Fruit fly (Drosophila melanogaster) whole organism, prepupa: ENCODE results near the gene mRpS18C.

Experiments used
- CG10669 ChIP-seq: fragments of 200-800 bp; sonication (Bioruptor generic); optimal IDR thresholded peaks from 3 replicates; lab custom pipeline; 2018; ENCODE audit warnings: missing biosample characterization, mild to moderate bottlenecking, missing genetic modification characterization, moderate library complexity
- CG11762 ChIP-seq: fragments of 200-800 bp; sonication (Bioruptor generic); optimal IDR thresholded peaks from 3 replicates; lab custom pipeline; 2016; ENCODE audit warnings: missing biosample characterization, missing genetic modification characterization; ENCODE audit not compliant: insufficient read depth
- CG11902 ChIP-seq: fragments of 200-800 bp; sonication (Bioruptor generic); optimal IDR thresholded peaks from 3 replicates; lab custom pipeline; 2016; ENCODE audit warnings: missing biosample characterization, missing genetic modification characterization
- CG16779 ChIP-seq: fragments of 200-800 bp; sonication (Bioruptor generic); optimal IDR thresholded peaks from 3 replicates; lab custom pipeline; 2017; ENCODE audit warnings: missing biosample characterization, mild to moderate bottlenecking, missing genetic modification characterization
- CG3032 ChIP-seq: fragments of 200-800 bp; optimal IDR thresholded peaks from 2 replicates; lab custom pipeline; 2019; ENCODE audit warnings: missing biosample characterization, mild to moderate bottlenecking, missing genetic modification characterization, moderate library complexity
- CG31627 ChIP-seq: fragments of 200-800 bp; sonication (Bioruptor generic); optimal IDR thresholded peaks from 3 replicates; lab custom pipeline; 2016; ENCODE audit warnings: missing biosample characterization, missing genetic modification characterization
- CG3919 ChIP-seq: fragments of 200-800 bp; sonication (Bioruptor generic); optimal IDR thresholded peaks from 3 replicates; lab custom pipeline; 2016; ENCODE audit warnings: missing biosample characterization, missing genetic modification characterization
- CG6163 ChIP-seq: fragments of 200-800 bp; sonication (Bioruptor generic); IDR thresholded peaks from 3 replicates; pipeline ENCODE4 v1.3.6; 2022; ENCODE audit warnings: missing biosample characterization, missing genetic modification characterization
- CG6276 ChIP-seq: fragments of 200-800 bp; sonication (Bioruptor generic); optimal IDR thresholded peaks from 2 replicates; lab custom pipeline; 2017; ENCODE audit warnings: missing biosample characterization, mild to moderate bottlenecking, missing genetic modification characterization
- CG6792 ChIP-seq: fragments of 200-800 bp; sonication (Bioruptor generic); optimal IDR thresholded peaks from 3 replicates; lab custom pipeline; 2016; ENCODE audit warnings: missing biosample characterization, missing genetic modification characterization
- CG6808 ChIP-seq: fragments of 200-800 bp; sonication (Bioruptor generic); optimal IDR thresholded peaks from 3 replicates; lab custom pipeline; 2017; ENCODE audit warnings: missing biosample characterization, missing genetic modification characterization, mild to moderate bottlenecking, moderate library complexity, missing genetic modification reagents
- CG7368 ChIP-seq: fragments of 200-800 bp; sonication (Bioruptor generic); optimal IDR thresholded peaks from 3 replicates; lab custom pipeline; 2016; ENCODE audit warnings: missing biosample characterization, missing genetic modification characterization
- Eip75B ChIP-seq: fragments of 200-800 bp; sonication (Bioruptor generic); optimal IDR thresholded peaks from 3 replicates; lab custom pipeline; 2016; ENCODE audit warnings: missing biosample characterization, missing genetic modification characterization
- Eip78C ChIP-seq: fragments of 200-800 bp; sonication (Bioruptor generic); peaks from one replicate; lab custom pipeline; 2016; ENCODE audit warnings: missing biosample characterization, missing genetic modification characterization
- Ets21C ChIP-seq: fragments of 200-800 bp; sonication (Bioruptor generic); optimal IDR thresholded peaks from 3 replicates; lab custom pipeline; 2016; ENCODE audit warnings: missing biosample characterization, missing genetic modification characterization
- Ets96B ChIP-seq: fragments of 200-800 bp; optimal IDR thresholded peaks from 2 replicates; lab custom pipeline; 2019; ENCODE audit warnings: missing biosample characterization, mild to moderate bottlenecking, missing genetic modification characterization, moderate library complexity
- Hr38 ChIP-seq: sonication (Bioruptor generic); optimal IDR thresholded peaks from 2 replicates; lab custom pipeline; 2016; ENCODE audit warnings: missing biosample characterization, missing genetic modification characterization
- Hr4 ChIP-seq: fragments of 200-800 bp; sonication (Bioruptor generic); optimal IDR thresholded peaks from 3 replicates; lab custom pipeline; 2016; ENCODE audit warnings: missing biosample characterization, missing genetic modification characterization
- Lpt ChIP-seq: fragments of 200-800 bp; sonication (Bioruptor generic); optimal IDR thresholded peaks from 3 replicates; lab custom pipeline; 2016; ENCODE audit warnings: missing biosample characterization, missing genetic modification characterization
- Smox ChIP-seq: fragments of 200-800 bp; sonication (Bioruptor generic); optimal IDR thresholded peaks from 3 replicates; lab custom pipeline; 2016; ENCODE audit warnings: missing biosample characterization, missing genetic modification characterization
- Sox102F ChIP-seq: fragments of 200-800 bp; sonication (Bioruptor generic); optimal IDR thresholded peaks from 2 replicates; lab custom pipeline; 2016; ENCODE audit warnings: missing biosample characterization, mild to moderate bottlenecking, missing genetic modification characterization
- Sox15 ChIP-seq: fragments of 200-800 bp; sonication (Bioruptor generic); optimal IDR thresholded peaks from 3 replicates; lab custom pipeline; 2016; ENCODE audit warnings: missing biosample characterization, missing genetic modification characterization
- esn ChIP-seq: fragments of 200-800 bp; sonication (Bioruptor generic); optimal IDR thresholded peaks from 2 replicates; lab custom pipeline; 2016; ENCODE audit warnings: missing biosample characterization, mild to moderate bottlenecking, missing genetic modification characterization, moderate library complexity
- fd59A ChIP-seq: fragments of 200-800 bp; sonication (Bioruptor generic); optimal IDR thresholded peaks from 2 replicates; lab custom pipeline; 2017; ENCODE audit warnings: missing biosample characterization, mild to moderate bottlenecking, missing genetic modification characterization, missing genetic modification reagents
- fd85E ChIP-seq: fragments of 200-800 bp; sonication (Bioruptor generic); optimal IDR thresholded peaks from 3 replicates; lab custom pipeline; 2016; ENCODE audit warnings: missing biosample characterization, missing genetic modification characterization
- fkh ChIP-seq: fragments of 200-800 bp; sonication (Bioruptor generic); optimal IDR thresholded peaks from 3 replicates; lab custom pipeline; 2017; ENCODE audit warnings: missing biosample characterization, mild to moderate bottlenecking, missing genetic modification characterization, moderate library complexity
- lz ChIP-seq: fragments of 200-800 bp; sonication (Bioruptor generic); optimal IDR thresholded peaks from 3 replicates; lab custom pipeline; 2016; ENCODE audit warnings: missing biosample characterization, missing genetic modification characterization
- net ChIP-seq: fragments of 200-800 bp; sonication (Bioruptor generic); optimal IDR thresholded peaks from 3 replicates; lab custom pipeline; 2016; ENCODE audit warnings: missing biosample characterization, missing genetic modification characterization
- spab ChIP-seq: fragments of 200-800 bp; sonication (Bioruptor generic); optimal IDR thresholded peaks from 2 replicates; lab custom pipeline; 2017; ENCODE audit warnings: missing biosample characterization, mild to moderate bottlenecking, missing genetic modification characterization, missing genetic modification reagents
- ss ChIP-seq, 2 experiments: fragments of 200-800 bp; sonication (Bioruptor generic); optimal IDR thresholded peaks; 2 replicates in 1 of 2; 3 replicates in 1 of 2; lab custom pipeline; 2017 to 2018; ENCODE audit warnings: mild to moderate bottlenecking in 2 of 2, missing biosample characterization in 2 of 2, missing genetic modification characterization in 2 of 2, moderate library complexity in 1 of 2
- svp ChIP-seq: fragments of 200-800 bp; sonication (Bioruptor generic); peaks from one replicate; lab custom pipeline; 2016; ENCODE audit warnings: missing biosample characterization, missing genetic modification characterization

The mRpS18C gene

DNA sequence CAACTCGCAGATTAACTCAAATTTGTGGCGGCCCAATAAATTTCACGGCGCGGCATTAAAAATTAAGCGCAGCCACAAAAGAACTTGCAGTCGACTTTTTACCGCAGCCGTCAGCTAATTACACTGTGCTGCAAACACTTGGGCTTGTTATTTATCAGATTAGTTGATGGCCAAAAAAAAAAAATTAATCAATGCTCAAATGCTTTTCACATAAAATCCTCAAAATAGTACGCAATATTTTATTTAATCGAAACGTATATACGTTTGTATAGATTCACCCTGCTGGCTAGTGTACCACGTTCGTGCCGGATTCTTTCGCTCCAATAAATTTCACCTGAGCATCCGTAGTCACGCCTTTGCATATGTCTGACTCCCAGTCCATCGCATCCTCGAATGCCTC is 10.0 kb upstream of the mRpS18C start (continued):
- TF ChIP-seq Smox (peak; percentile 49), CG11902 (GFP tag; lab: Kevin White, UChicago) (peak; percentile 35), esn (GFP tag; lab: Kevin White, UChicago) (peak; percentile 70), CG6792 (GFP tag; lab: Kevin White, UChicago) (peak; percentile 66), Ets21C (peak; percentile 53), CG10669 (GFP tag; lab: Kevin White, UChicago) (peak; percentile 50), Eip75B (peak; percentile 49)

DNA sequence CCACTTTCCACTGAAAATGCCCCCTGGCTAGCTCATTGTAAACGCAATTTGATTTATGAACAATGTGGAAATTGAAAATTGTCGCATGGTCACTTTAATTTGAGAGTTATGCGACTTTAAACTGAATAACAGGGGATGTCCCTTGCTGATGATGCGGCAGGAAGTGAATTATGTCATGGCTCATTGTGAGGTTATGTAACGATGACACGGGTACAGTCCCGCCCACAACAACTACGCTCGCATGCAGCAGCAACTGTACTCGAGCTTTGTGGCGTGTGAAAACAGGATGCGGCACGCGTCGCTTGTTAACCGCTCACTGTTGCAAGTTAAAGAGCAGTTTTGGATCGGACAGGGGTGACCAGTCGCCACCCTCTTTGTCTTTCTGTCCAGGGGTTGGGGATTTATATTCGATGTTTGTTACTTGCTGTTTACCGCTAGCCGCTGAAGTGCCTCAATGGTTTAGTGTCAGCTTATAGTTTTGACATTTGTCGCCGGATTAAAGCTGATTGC is 7.0 kb upstream of the mRpS18C start:
- TF ChIP-seq ss (GFP tag; optimal IDR thresholded peaks at IDR 0.05; lab: Kevin White, UChicago) (no peak), fd85E (GFP tag; lab: Kevin White, UChicago) (no peak), CG3032 (tag; lab: Kevin White, UChicago) (no peak), Ets21C (no peak), fkh (GFP tag; lab: Kevin White, UChicago) (no peak), Hr38 (GFP tag; lab: Kevin White, UChicago) (no peak), svp (GFP tag; lab: Kevin White, UChicago) (no peak), net (GFP tag; lab: Kevin White, UChicago) (no peak), CG11762 (GFP tag; lab: Kevin White, UChicago) (no peak)

DNA sequence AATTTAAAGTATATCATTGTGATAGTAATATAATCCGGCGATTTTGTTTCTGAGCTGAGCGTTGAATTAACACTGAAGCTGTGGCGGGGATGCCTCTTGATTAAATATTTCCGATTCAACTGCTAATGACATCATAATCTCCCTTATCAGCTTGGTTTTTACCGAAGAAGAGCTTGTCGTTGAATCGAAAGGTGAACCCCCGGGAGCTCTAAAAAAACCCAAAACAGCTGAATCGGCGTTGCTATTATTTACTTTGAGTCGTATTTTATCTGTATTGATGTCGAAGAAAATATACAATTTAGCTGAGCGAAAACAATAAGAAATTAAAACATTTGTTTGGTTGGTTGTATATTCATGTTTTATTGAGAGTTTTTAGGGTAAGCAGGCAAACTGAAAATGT is 4.6 kb upstream of the mRpS18C start:
- TF ChIP-seq CG6163 (GFP tag; lab: Robert Waterston, UW) (no peak), svp (GFP tag; lab: Kevin White, UChicago) (peak; percentile 83)
- TF ChIP-seq, all 60 proteins: peak for 1

DNA sequence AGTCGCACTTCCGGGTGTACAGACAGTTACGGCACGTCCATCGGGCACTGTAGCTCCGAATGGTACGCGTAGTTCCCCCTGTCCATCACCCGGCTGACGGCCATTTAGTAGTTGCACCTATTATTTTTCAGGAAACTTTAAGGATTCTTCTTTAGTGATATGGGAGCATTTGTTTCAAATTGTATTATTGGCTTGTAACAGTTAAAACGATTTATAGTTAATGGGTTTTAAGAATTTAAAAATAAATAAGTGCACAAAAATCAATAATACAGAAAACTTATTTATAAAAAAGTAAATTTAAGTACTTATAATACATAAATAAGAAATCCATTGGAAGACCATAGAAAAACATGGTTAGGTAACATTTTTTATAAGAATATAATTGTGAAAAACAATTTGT is 903 bp upstream of the mRpS18C start, which contains the start of the genes CG2217 and CG42740:
CG2217 (minus strand) TSS at position 101 of the 400 bp plus-strand sequence.
CG42740 (minus strand) TSS at position 101 of the 400 bp plus-strand sequence.
- no peak for TF ChIP-seq fd85E (GFP tag; lab: Kevin White, UChicago)
- TF ChIP-seq CG31627: no peak
- no peak for TF ChIP-seq CG6276 (GFP tag; lab: Kevin White, UChicago)
- no peak for TF ChIP-seq Hr4 (GFP tag; lab: Kevin White, UChicago)
- no peak for TF ChIP-seq Ets96B (tag; lab: Kevin White, UChicago)
- no peak for TF ChIP-seq CG10669 (GFP tag; lab: Kevin White, UChicago)

DNA sequence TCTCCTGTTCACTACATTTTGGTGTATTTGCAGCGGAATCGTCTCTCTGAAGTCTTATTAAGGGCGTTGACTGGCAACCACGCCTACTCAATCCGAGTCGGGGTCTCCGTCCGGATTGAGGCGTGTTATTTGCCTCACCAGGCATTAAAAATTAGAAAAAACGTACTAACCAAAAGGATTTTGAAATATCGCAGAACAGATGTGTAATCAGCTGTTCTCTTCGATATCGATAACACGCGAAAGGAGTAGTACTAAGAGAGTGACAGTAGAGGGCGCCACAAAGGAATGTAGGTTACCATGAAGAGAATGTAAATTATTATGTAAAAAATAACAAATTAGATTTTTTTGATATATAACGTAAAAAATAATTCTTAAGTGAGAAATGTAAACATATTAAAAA is 1.2 kb downstream of the mRpS18C start, which contains the start of gene CG15536:
CG15536 (minus strand) TSS at position 170 of the 400 bp plus-strand sequence.
- TF ChIP-seq esn (GFP tag; lab: Kevin White, UChicago) (peak; percentile 15), CG7368 (no peak), Eip78C (GFP tag; lab: Kevin White, UChicago) (peak; percentile 14)
- TF ChIP-seq, all 60 proteins: peak for 2

DNA sequence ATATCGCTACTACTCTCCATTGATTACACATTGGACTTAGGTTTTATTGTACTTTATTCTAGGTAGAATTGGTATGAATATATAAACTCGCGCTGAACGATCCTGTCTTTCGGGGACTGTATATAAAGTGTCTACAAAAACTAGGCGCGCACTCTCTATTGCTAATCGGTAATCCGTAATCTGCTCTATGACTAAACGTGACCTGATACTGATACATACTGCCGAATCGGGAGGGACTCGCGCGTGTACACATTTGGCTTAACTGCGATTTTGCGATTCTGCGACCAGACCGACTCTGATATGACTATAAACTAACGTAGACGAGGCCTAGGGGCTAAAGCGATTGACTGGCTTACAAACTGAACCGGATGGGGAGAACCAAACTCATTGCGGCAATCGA is 1.8 kb downstream of the mRpS18C start:
- TF ChIP-seq Ets21C (no peak), fkh (GFP tag; lab: Kevin White, UChicago) (no peak), Sox15 (no peak), CG3919 (no peak), CG10669 (GFP tag; lab: Kevin White, UChicago) (no peak), CG31627 (no peak), CG16779 (tag; lab: Kevin White, UChicago) (no peak), Sox102F (GFP tag; lab: Kevin White, UChicago) (no peak), Lpt (GFP tag; lab: Kevin White, UChicago) (no peak), CG6808 (GFP tag; lab: Kevin White, UChicago) (no peak), esn (GFP tag; lab: Kevin White, UChicago) (no peak), spab (GFP tag; lab: Kevin White, UChicago) (no peak), fd59A (no peak), ss (GFP tag; optimal IDR thresholded peaks at IDR 0.05; lab: Kevin White, UChicago) (no peak), CG3032 (tag; lab: Kevin White, UChicago) (no peak), lz (GFP tag; lab: Kevin White, UChicago) (no peak), CG6792 (GFP tag; lab: Kevin White, UChicago) (no peak)
